Fruit fly (Drosophila melanogaster): ENCODE measurements around the gene Mpp6.
A peak's percentile ranks its signal among the peaks of the same experiment; 100 is the strongest.

The Mpp6 gene

DNA sequence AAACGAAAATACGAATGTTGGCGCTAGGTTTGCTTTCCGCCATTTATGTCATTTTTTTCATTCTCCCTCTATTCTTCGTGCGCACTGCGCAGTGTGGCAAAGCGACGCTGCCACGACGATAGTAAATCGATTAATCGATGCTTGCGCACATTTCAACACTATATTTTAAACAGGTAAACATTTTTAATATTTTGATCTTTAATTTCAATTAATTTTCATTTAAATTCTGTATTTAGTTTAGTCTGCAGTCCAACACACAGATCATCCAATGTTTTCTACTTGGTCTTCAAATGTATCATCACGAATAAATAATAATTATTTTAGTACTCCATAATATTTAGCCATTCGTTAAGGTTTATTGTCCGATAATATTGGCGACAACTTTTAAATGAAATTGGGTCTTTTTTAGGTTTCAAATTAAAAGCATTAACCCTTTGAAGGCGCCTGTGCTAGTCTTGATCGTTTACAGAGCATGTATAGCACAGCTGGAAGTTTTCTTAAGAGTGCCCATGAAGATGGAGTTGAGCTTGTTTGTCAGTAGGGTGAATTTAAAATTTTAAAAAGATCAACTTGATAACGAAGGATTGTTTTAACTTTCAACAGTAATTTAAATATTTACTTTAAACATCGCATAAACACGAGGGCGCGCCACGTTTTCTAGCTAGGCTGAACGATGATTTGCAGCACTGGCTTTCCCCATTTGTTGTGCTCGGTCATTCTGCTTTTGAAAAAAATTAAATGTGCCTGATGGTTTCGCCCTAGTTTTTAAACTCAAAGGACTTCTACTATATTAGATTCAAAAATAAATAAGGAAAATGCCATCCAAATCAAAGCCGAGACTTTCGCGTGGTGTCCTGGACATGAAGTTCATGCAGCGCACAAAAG is at the start of gene Mpp6, which contains the start of gene E2f2 (continued):
- peak; percentile 23; the same call in 1 of the 2 replicates for TF ChIP-seq Adf1 (GFP tag; IDR thresholded peaks at IDR 0.05)
- TF ChIP-seq MBD-R2 (GFP tag; IDR thresholded peaks at IDR 0.05) = peak; percentile 81
- no peak for TF ChIP-seq Deaf1 (tag; optimal IDR thresholded peaks at IDR 0.05)
- TF ChIP-seq CG17612 (GFP tag; IDR thresholded peaks at IDR 0.05) = peak; percentile 3; the same call in 1 of the 2 replicates
- TF ChIP-seq jumu (GFP tag; optimal IDR thresholded peaks at IDR 0.05) = no peak
- TF ChIP-seq emc (GFP tag; optimal IDR thresholded peaks at IDR 0.05) = peak; percentile 9
- TF ChIP-seq cas (GFP tag; IDR thresholded peaks at IDR 0.05) = peak; percentile 27; the same call in 1 of the 2 replicates
- peak; percentile 28 for TF ChIP-seq Antp (GFP tag; optimal IDR thresholded peaks at IDR 0.05)
- TF ChIP-seq CG6272 (GFP tag; IDR thresholded peaks at IDR 0.05) = peak; percentile 50; the same call in 1 of the 2 replicates
- TF ChIP-seq CG12942 (GFP tag; optimal IDR thresholded peaks at IDR 0.05) = peak; percentile 6
- TF ChIP-seq Sox102F (GFP tag; optimal IDR thresholded peaks at IDR 0.05) = no peak
- no peak for TF ChIP-seq HHEX (GFP tag; optimal IDR thresholded peaks at IDR 0.05)
- no peak for TF ChIP-seq CG8388 (GFP tag; optimal IDR thresholded peaks at IDR 0.05)
- TF ChIP-seq CG14860 (GFP tag; IDR thresholded peaks at IDR 0.05; ENCODE audit: partially characterized antibody) = 0 out of 3 replicates have a peak, but pooled peaks have one; percentile 50
- peak; percentile 29; the same call in 1 of the 2 replicates for TF ChIP-seq al (GFP tag; IDR thresholded peaks at IDR 0.05)
- TF ChIP-seq Dbx (GFP tag; IDR thresholded peaks at IDR 0.05) = peak; percentile 87
- no peak for TF ChIP-seq CG7271 (tag; optimal IDR thresholded peaks at IDR 0.05)
- peak; percentile 58; the same call in 2 of the 4 replicates for TF ChIP-seq Gug (GFP tag; IDR thresholded peaks at IDR 0.05)
- no peak for TF ChIP-seq CG3407 (GFP tag; optimal IDR thresholded peaks at IDR 0.05)
- TF ChIP-seq psq (GFP tag; optimal IDR thresholded peaks at IDR 0.05) = peak; percentile 95
- peak; percentile 54 for TF ChIP-seq sqz (GFP tag; optimal IDR thresholded peaks at IDR 0.05)
- peak; percentile 25; the same call in 1 of the 3 replicates for TF ChIP-seq Aef1 (GFP tag; IDR thresholded peaks at IDR 0.05)
- peak; percentile 5 for TF ChIP-seq CG17829 (tag; optimal IDR thresholded peaks at IDR 0.05)
- peak; percentile 88 for TF ChIP-seq CG7963 (GFP tag; IDR thresholded peaks at IDR 0.05; ENCODE audit: partially characterized antibody)
- no peak for TF ChIP-seq CG18011 (GFP tag; optimal IDR thresholded peaks at IDR 0.05)
- peak; percentile 86 for TF ChIP-seq sob (GFP tag; IDR thresholded peaks at IDR 0.05)
- TF ChIP-seq H15 (GFP tag; IDR thresholded peaks at IDR 0.05) = peak; percentile 59; the same call in 2 of the 3 replicates
- no peak for TF ChIP-seq kni (GFP tag; optimal IDR thresholded peaks at IDR 0.05)
- TF ChIP-seq knrl (GFP tag; IDR thresholded peaks at IDR 0.05; ENCODE audit: partially characterized antibody) = peak; percentile 84
- peak; percentile 29; the same call in 1 of the 3 replicates for TF ChIP-seq dysf (GFP tag; IDR thresholded peaks at IDR 0.05)
- TF ChIP-seq TFAM (GFP tag; optimal IDR thresholded peaks at IDR 0.05) = no peak
- TF ChIP-seq MESR4 (GFP tag; optimal IDR thresholded peaks at IDR 0.05) = peak; percentile 34
- TF ChIP-seq CG30431 (GFP tag; optimal IDR thresholded peaks at IDR 0.05) = no peak
- TF ChIP-seq trem (tag; optimal IDR thresholded peaks at IDR 0.05) = peak; percentile 33
- TF ChIP-seq lilli (GFP tag; optimal IDR thresholded peaks at IDR 0.05) = peak; percentile 9
- TF ChIP-seq CG42726 (GFP tag; IDR thresholded peaks at IDR 0.05; ENCODE audit: partially characterized antibody) = peak; percentile 93
- TF ChIP-seq CG3726 (GFP tag; IDR thresholded peaks at IDR 0.05) = no peak
- TF ChIP-seq CHES-1-like (GFP tag; optimal IDR thresholded peaks at IDR 0.05) = peak; percentile 6
- TF ChIP-seq CG16813 (GFP tag; IDR thresholded peaks at IDR 0.05; ENCODE audit: partially characterized antibody) = peak; percentile 86
- TF ChIP-seq CG6791 (GFP tag; IDR thresholded peaks at IDR 0.05; ENCODE audit: partially characterized antibody) = peak; percentile 89
- peak; percentile 70 for TF ChIP-seq sens (GFP tag)
- TF ChIP-seq Lhr (GFP tag; optimal IDR thresholded peaks at IDR 0.05) = peak; percentile 7
- TF ChIP-seq CG4617 (GFP tag; optimal IDR thresholded peaks at IDR 0.05; ENCODE audit: borderline replicate concordance) = peak; percentile 4
- TF ChIP-seq sisA (GFP tag; IDR thresholded peaks at IDR 0.05) = peak; percentile 38
- TF ChIP-seq Xrp1 (GFP tag; IDR thresholded peaks at IDR 0.05) = peak; percentile 58
- peak; percentile 50; the same call in 2 of the 3 replicates for TF ChIP-seq CG17361 (GFP tag; IDR thresholded peaks at IDR 0.05)
- no peak for TF ChIP-seq dan (GFP tag; IDR thresholded peaks at IDR 0.05)
- no peak for TF ChIP-seq Fer2 (tag; optimal IDR thresholded peaks at IDR 0.05)
